Worm (Caenorhabditis elegans): Measurements from ENCODE around the gene Y45G5AM.9.

DNA sequence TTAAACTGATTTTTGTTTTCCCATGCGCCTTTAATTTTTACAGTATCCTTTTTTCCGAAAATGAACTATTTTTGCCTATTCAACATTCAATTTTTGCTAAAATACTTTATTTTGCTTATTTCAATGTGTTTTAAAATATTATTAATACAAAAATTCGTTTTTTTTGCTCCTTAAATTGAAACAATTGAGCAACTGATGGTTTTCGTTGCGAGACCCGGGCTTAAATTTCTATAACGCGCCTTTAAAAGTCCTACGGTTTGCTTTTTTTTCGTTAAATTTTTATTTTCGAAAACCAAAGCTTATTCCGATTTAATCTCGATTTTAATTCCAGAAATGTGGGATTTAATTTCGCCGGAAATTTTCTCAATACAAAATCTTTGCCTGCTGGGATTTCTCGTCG is 846 bp upstream of the Y45G5AM.9 start, which contains the start of gene algn-5:
- TF ChIP-seq blmp-1 (tag; optimal IDR thresholded peaks at IDR 0.05) = no peak
- no peak for TF ChIP-seq ztf-11 (tag; optimal IDR thresholded peaks at IDR 0.05)
- no peak for TF ChIP-seq fos-1 (tag; optimal IDR thresholded peaks at IDR 0.05)
- no peak for TF ChIP-seq grh-1 (GFP tag; IDR thresholded peaks at IDR 0.05)
- no peak for TF ChIP-seq fkh-10 (GFP tag; optimal IDR thresholded peaks at IDR 0.05)
- no peak for TF ChIP-seq nhr-28 (tag; optimal IDR thresholded peaks at IDR 0.05)
- TF ChIP-seq nhr-77 (tag; optimal IDR thresholded peaks at IDR 0.05) = no peak
- TF ChIP-seq zag-1 (tag; optimal IDR thresholded peaks at IDR 0.05) = no peak
- TF ChIP-seq isw-1 (GFP tag; IDR thresholded peaks at IDR 0.05) = no peak
- TF ChIP-seq nhr-19 (GFP tag; conservative IDR thresholded peaks at IDR 0.05) = no peak
- no peak for TF ChIP-seq nhr-11 (tag; optimal IDR thresholded peaks at IDR 0.05)
- TF ChIP-seq unc-130 (tag; optimal IDR thresholded peaks at IDR 0.05) = no peak
- no peak for TF ChIP-seq sox-4 (tag; optimal IDR thresholded peaks at IDR 0.05)
